Fruit fly (Drosophila melanogaster): ENCODE measurements around the gene gfzf.

The gfzf gene

dm6 chr3R:7102853-7103833 lies 47.6 kb downstream of the gfzf start:
- peak; percentile 66; the same call in 2 of the 3 replicates for TF ChIP-seq CG4496 (GFP tag; IDR thresholded peaks at IDR 0.05)
- no peak for TF ChIP-seq Snoo (tag; optimal IDR thresholded peaks at IDR 0.05)
- TF ChIP-seq CG12605 (GFP tag; IDR thresholded peaks at IDR 0.05), result peak; percentile 42; the same call in 1 of the 2 replicates
- no peak for TF ChIP-seq rn (GFP tag; IDR thresholded peaks at IDR 0.05)
- TF ChIP-seq CG17806 (tag; optimal IDR thresholded peaks at IDR 0.05), result no peak
- no peak for TF ChIP-seq Pif1B (GFP tag; optimal IDR thresholded peaks at IDR 0.05)
- no peak for TF ChIP-seq D1 (tag; optimal IDR thresholded peaks at IDR 0.05)
- TF ChIP-seq gl (tag; optimal IDR thresholded peaks at IDR 0.05), result no peak
- TF ChIP-seq CG15710 (tag; optimal IDR thresholded peaks at IDR 0.05), result no peak
- TF ChIP-seq fd96Ca (GFP tag; IDR thresholded peaks at IDR 0.05), result peak; percentile 59; the same call in 2 of the 3 replicates
- peak; percentile 2 for TF ChIP-seq CG8301 (tag; optimal IDR thresholded peaks at IDR 0.05)
- no peak for TF ChIP-seq CG34367 (tag; optimal IDR thresholded peaks at IDR 0.05)
- TF ChIP-seq CG9948 (tag; optimal IDR thresholded peaks at IDR 0.05), result no peak
- TF ChIP-seq Pif1A (GFP tag; optimal IDR thresholded peaks at IDR 0.05), result peak; percentile 21
- peak; percentile 58 for TF ChIP-seq CG32121 (GFP tag; IDR thresholded peaks at IDR 0.05)
- peak; percentile 10 for TF ChIP-seq CG13204 (GFP tag; optimal IDR thresholded peaks at IDR 0.05)
- TF ChIP-seq CG14655 (GFP tag; optimal IDR thresholded peaks at IDR 0.05), result no peak
- peak; percentile 71 for TF ChIP-seq Ets98B (GFP tag; IDR thresholded peaks at IDR 0.05)
- TF ChIP-seq CG8159 (tag; optimal IDR thresholded peaks at IDR 0.05), result peak; percentile 17
- TF ChIP-seq EcR (GFP tag; optimal IDR thresholded peaks at IDR 0.05), result peak; percentile 71
- no peak for TF ChIP-seq CG10348 (GFP tag; IDR thresholded peaks at IDR 0.05)
